Fruit fly (Drosophila melanogaster) Kc167 (cell line): ENCODE measurements around the gene P5CDh2.

Experiments used
- Sin3A ChIP-seq: fragments of >200 bp; optimal IDR thresholded peaks from 2 replicates; lab custom pipeline; 2018; ENCODE audit warnings: missing external identifiers
- insv ChIP-seq: fragments of >200 bp; optimal IDR thresholded peaks from 3 replicates; lab custom pipeline; 2018; ENCODE audit warnings: missing external identifiers
- psq ChIP-seq: fragments of >200 bp; optimal IDR thresholded peaks from 2 replicates; lab custom pipeline; 2017; ENCODE audit warnings: missing external identifiers

- TF ChIP-seq psq (lab: Kevin White, UChicago) (no peak), Sin3A (lab: Kevin White, UChicago) (no peak), insv (no peak)
These were observed at the start of gene P5CDh2 for dm6 chr3R:21877636-21878035.
